Worm (Caenorhabditis elegans): ENCODE results near the gene tbck-1.

tbck-1 gene

ce11 chrII:4869793-4870343 lies 41.5 kb downstream of the tbck-1 start:
- TF ChIP-seq crh-2 (tag; optimal IDR thresholded peaks at IDR 0.05): no peak
- no peak for TF ChIP-seq sma-9 (GFP tag; optimal IDR thresholded peaks at IDR 0.05)
- no peak for TF ChIP-seq sma-9 (tag; optimal IDR thresholded peaks at IDR 0.05)

- no peak for TF ChIP-seq F13H6.1 (tag; optimal IDR thresholded peaks at IDR 0.05)
- TF ChIP-seq nhr-10 (tag; optimal IDR thresholded peaks at IDR 0.05): no peak
- TF ChIP-seq lin-11 (tag; optimal IDR thresholded peaks at IDR 0.05): no peak
- TF ChIP-seq unc-39 (tag; optimal IDR thresholded peaks at IDR 0.05): no peak
- TF ChIP-seq aly-2 (tag; optimal IDR thresholded peaks at IDR 0.05): no peak
- TF ChIP-seq crh-2 (tag; optimal IDR thresholded peaks at IDR 0.05): no peak
- no peak for TF ChIP-seq alr-1 (tag; optimal IDR thresholded peaks at IDR 0.05)
- no peak for TF ChIP-seq ztf-11 (tag; optimal IDR thresholded peaks at IDR 0.05)
- TF ChIP-seq C34F6.9 (tag; optimal IDR thresholded peaks at IDR 0.05): no peak
- TF ChIP-seq elt-3 (tag; optimal IDR thresholded peaks at IDR 0.05): no peak
- TF ChIP-seq snpc-4 (tag; optimal IDR thresholded peaks at IDR 0.05): no peak
- no peak for TF ChIP-seq ama-1 (optimal IDR thresholded peaks at IDR 0.05)
- no peak for TF ChIP-seq elt-1 (tag; optimal IDR thresholded peaks at IDR 0.05)
- TF ChIP-seq nhr-77 (tag; optimal IDR thresholded peaks at IDR 0.05): no peak
- no peak for TF ChIP-seq mab-5 (tag; optimal IDR thresholded peaks at IDR 0.05)
Measured at ce11 chrII:4870691-4871090, 42.3 kb downstream of the tbck-1 start, which contains the start of gene col-20. col-20 (minus strand) TSS chrII:4870791.

ce11 chrII:4871834-4872233 lies 43.5 kb downstream of the tbck-1 start:
- TF ChIP-seq gmeb-1 (tag; optimal IDR thresholded peaks at IDR 0.05) (no peak), unc-62 (GFP tag; optimal IDR thresholded peaks at IDR 0.05) (no peak), ceh-16 (tag; optimal IDR thresholded peaks at IDR 0.05) (no peak), blmp-1 (tag; optimal IDR thresholded peaks at IDR 0.05; ENCODE audit: insufficient read depth) (peak; percentile 53)

- TF ChIP-seq F13H6.1 (tag; optimal IDR thresholded peaks at IDR 0.05) (no peak), nhr-77 (tag; optimal IDR thresholded peaks at IDR 0.05) (no peak), snpc-4 (tag; optimal IDR thresholded peaks at IDR 0.05) (no peak), nhr-12 (tag; optimal IDR thresholded peaks at IDR 0.05) (no peak), crh-2 (tag; optimal IDR thresholded peaks at IDR 0.05) (no peak), nhr-129 (tag; optimal IDR thresholded peaks at IDR 0.05) (no peak)
Measured at ce11 chrII:4873029-4873428, 44.7 kb downstream of the tbck-1 start, which contains the start of gene col-73. col-73 (minus strand) TSS chrII:4873129.

DNA sequence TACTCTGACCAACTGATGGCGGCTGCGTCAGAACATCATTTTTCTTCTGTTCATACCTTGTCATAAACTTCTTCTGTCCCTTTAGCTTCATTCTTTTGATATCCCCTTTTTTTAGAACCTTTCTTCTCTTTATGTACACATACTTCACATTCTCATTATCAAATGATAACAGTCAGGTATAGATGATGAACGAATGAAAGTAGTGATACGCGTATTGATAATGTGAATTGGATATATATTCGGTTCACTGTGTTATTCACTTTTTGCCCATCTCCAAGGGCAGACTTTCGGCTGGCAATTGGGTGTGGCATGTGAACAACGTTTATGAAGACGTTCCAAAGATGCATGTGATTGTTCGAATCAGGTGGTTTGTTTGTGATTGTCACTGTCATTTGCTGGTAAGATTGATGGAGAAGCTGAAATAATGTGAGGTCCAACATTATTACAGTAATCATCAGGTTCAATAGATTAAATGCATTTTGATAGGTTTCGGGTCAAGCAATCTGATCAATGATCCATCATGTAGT lies 46.0 kb downstream of the tbck-1 start, which contains the start of gene F11G11.15:
TSS of gene F11G11.15 (plus strand) at position 511 of the 527 bp plus-strand sequence.
- TF ChIP-seq ZK546.5 (tag; optimal IDR thresholded peaks at IDR 0.05) (no peak), nhr-21 (tag; optimal IDR thresholded peaks at IDR 0.05) (peak; percentile 32), blmp-1 (tag; optimal IDR thresholded peaks at IDR 0.05; ENCODE audit: insufficient read depth) (peak; percentile 63), dmd-4 (tag; optimal IDR thresholded peaks at IDR 0.05) (no peak), ztf-1 (GFP tag; conservative IDR thresholded peaks at IDR 0.05) (no peak), lin-39 (tag; optimal IDR thresholded peaks at IDR 0.05) (no peak), ztf-4 (tag; optimal IDR thresholded peaks at IDR 0.05) (no peak), nhr-237 (tag; optimal IDR thresholded peaks at IDR 0.05) (no peak), zag-1 (tag; optimal IDR thresholded peaks at IDR 0.05) (no peak), nhr-12 (tag; optimal IDR thresholded peaks at IDR 0.05) (no peak), C34F6.9 (tag; optimal IDR thresholded peaks at IDR 0.05) (no peak), skn-1 (tag; optimal IDR thresholded peaks at IDR 0.05) (no peak), nhr-25 (tag; optimal IDR thresholded peaks at IDR 0.05) (peak; percentile 40), fos-1 (tag; optimal IDR thresholded peaks at IDR 0.05) (no peak), alr-1 (tag; optimal IDR thresholded peaks at IDR 0.05) (no peak), sma-3 (GFP tag; optimal IDR thresholded peaks at IDR 0.05) (no peak), ama-1 (optimal IDR thresholded peaks at IDR 0.05) (no peak), nhr-129 (tag; optimal IDR thresholded peaks at IDR 0.05) (no peak), lsy-2 (tag; optimal IDR thresholded peaks at IDR 0.05) (no peak), Y55F3AM.14 (GFP tag; optimal IDR thresholded peaks at IDR 0.05) (no peak), aly-2 (tag; optimal IDR thresholded peaks at IDR 0.05) (no peak)
